Worm (Caenorhabditis elegans) whole organism, L1 larva: ENCODE measurements around the gene Y51A2D.21.

Source experiments
- C16A3.4 ChIP-seq: fragments of 150-350 bp; optimal IDR thresholded peaks from 2 replicates; lab custom pipeline; 2014; ENCODE audit warnings: missing biosample characterization, missing genetic modification characterization
- aha-1 ChIP-seq: fragments of 150-350 bp; optimal IDR thresholded peaks from 2 replicates; lab custom pipeline; 2014; ENCODE audit warnings: missing biosample characterization, missing genetic modification characterization
- ceh-63 ChIP-seq: fragments of 200-800 bp; sonication (Bioruptor generic); optimal IDR thresholded peaks from 2 replicates; lab custom pipeline; 2018; ENCODE audit warnings: mild to moderate bottlenecking, missing genetic modification characterization, missing compliant biosample characterization
- dpl-1 ChIP-seq, 3 experiments: fragments of 150-350 bp in 2 of 3; sonication (generic microtip) in 1 of 3; optimal IDR thresholded peaks; 2 replicates each; lab custom pipeline; 2014 to 2017; ENCODE audit warnings: missing biosample characterization in 3 of 3, missing genetic modification characterization in 3 of 3, missing genetic modification reagents in 3 of 3
- dsc-1 ChIP-seq: sonication (generic microtip); optimal IDR thresholded peaks from 2 replicates; lab custom pipeline; 2016; ENCODE audit warnings: mild to moderate bottlenecking, missing genetic modification characterization, missing compliant biosample characterization
- efl-3 ChIP-seq: fragments of 200-800 bp; sonication (Bioruptor generic); optimal IDR thresholded peaks from 2 replicates; lab custom pipeline; 2018; ENCODE audit warnings: mild to moderate bottlenecking, missing genetic modification characterization, missing compliant biosample characterization
- elt-2 ChIP-seq: sonication (generic microtip); optimal IDR thresholded peaks from 2 replicates; lab custom pipeline; 2016; ENCODE audit warnings: missing genetic modification characterization, mild to moderate bottlenecking, inconsistent platforms, missing compliant biosample characterization, missing genetic modification reagents
- elt-3 ChIP-seq, 6 experiments: fragments of 150-350 bp in 1 of 6; sonication (generic microtip); optimal IDR thresholded peaks; 2 replicates each; lab custom pipeline; 2017 to 2018; ENCODE audit warnings: missing biosample characterization in 6 of 6, missing genetic modification characterization in 6 of 6, inconsistent platforms in 1 of 6
- fos-1 ChIP-seq: fragments of 150-350 bp; optimal IDR thresholded peaks from 2 replicates; lab custom pipeline; 2014; ENCODE audit warnings: missing biosample characterization, missing genetic modification characterization
- lin-35 ChIP-seq, 2 experiments: fragments of 150-350 bp; optimal IDR thresholded peaks; 2 replicates each; lab custom pipeline; 2014; ENCODE audit warnings: missing biosample characterization in 2 of 2, missing genetic modification characterization in 2 of 2, missing genetic modification reagents in 2 of 2
- mab-9 ChIP-seq: fragments of 200-800 bp; sonication (Bioruptor generic); IDR thresholded peaks from 2 replicates; pipeline ENCODE4 v1.3.6; 2022; ENCODE audit warnings: missing genetic modification reagents, missing genetic modification characterization, missing compliant biosample characterization
- mdl-1 ChIP-seq, 2 experiments: fragments of 150-350 bp; optimal IDR thresholded peaks; 2 replicates each; lab custom pipeline; 2014 to 2017; ENCODE audit warnings: missing biosample characterization in 2 of 2, missing genetic modification characterization in 2 of 2, inconsistent platforms in 1 of 2
- mep-1 ChIP-seq: fragments of 150-350 bp; optimal IDR thresholded peaks from 2 replicates; lab custom pipeline; 2014; ENCODE audit warnings: missing biosample characterization, missing genetic modification characterization
- nhr-19 ChIP-seq: fragments of 200-800 bp; sonication (Bioruptor generic); conservative IDR thresholded peaks from 2 replicates; pipeline ENCODE4 v1.3.6; 2022; ENCODE audit warnings: missing genetic modification characterization, missing compliant biosample characterization
- nhr-237 ChIP-seq: fragments of 150-350 bp; optimal IDR thresholded peaks from 2 replicates; lab custom pipeline; 2014; ENCODE audit warnings: missing biosample characterization, missing genetic modification characterization
- nhr-28 ChIP-seq: fragments of 150-350 bp; optimal IDR thresholded peaks from 2 replicates; lab custom pipeline; 2014; ENCODE audit warnings: missing biosample characterization, missing genetic modification characterization
- nhr-47 ChIP-seq: sonication (generic microtip); optimal IDR thresholded peaks from 2 replicates; lab custom pipeline; 2016; ENCODE audit warnings: mild to moderate bottlenecking, missing genetic modification characterization, moderate library complexity, missing compliant biosample characterization
- nhr-85 ChIP-seq: sonication (generic microtip); peaks from one replicate; lab custom pipeline; 2016; ENCODE audit warnings: missing genetic modification characterization, inconsistent platforms, missing compliant biosample characterization
- nhr-90 ChIP-seq: sonication (generic microtip); optimal IDR thresholded peaks from 2 replicates; lab custom pipeline; 2016; ENCODE audit warnings: mild to moderate bottlenecking, missing genetic modification characterization, missing compliant biosample characterization; ENCODE audit not compliant: poor library complexity
- pag-3 ChIP-seq: sonication (generic microtip); optimal IDR thresholded peaks from 2 replicates; lab custom pipeline; 2017; ENCODE audit warnings: missing genetic modification characterization, mild to moderate bottlenecking, missing compliant biosample characterization, antibody characterized with exemption, borderline replicate concordance; ENCODE audit not compliant: insufficient read depth
- rnt-1 ChIP-seq: sonication (generic microtip); optimal IDR thresholded peaks from 2 replicates; lab custom pipeline; 2016; ENCODE audit warnings: mild to moderate bottlenecking, missing genetic modification characterization, moderate library complexity, missing compliant biosample characterization
- skn-1 ChIP-seq: fragments of 150-350 bp; optimal IDR thresholded peaks from 2 replicates; lab custom pipeline; 2014; ENCODE audit warnings: missing biosample characterization, missing genetic modification characterization
- snu-23 ChIP-seq: sonication (generic microtip); optimal IDR thresholded peaks from 2 replicates; lab custom pipeline; 2016; ENCODE audit warnings: missing genetic modification characterization, missing compliant biosample characterization
- sox-4 ChIP-seq: sonication (generic microtip); optimal IDR thresholded peaks from 2 replicates; lab custom pipeline; 2016; ENCODE audit warnings: missing genetic modification characterization, missing compliant biosample characterization
- swsn-7 ChIP-seq: sonication (generic microtip); optimal IDR thresholded peaks from 2 replicates; lab custom pipeline; 2016; ENCODE audit warnings: missing genetic modification characterization, missing compliant biosample characterization
- tbx-2 ChIP-seq: sonication (generic microtip); optimal IDR thresholded peaks from 2 replicates; lab custom pipeline; 2016; ENCODE audit warnings: missing genetic modification characterization, missing compliant biosample characterization
- xbp-1 ChIP-seq: sonication (generic microtip); optimal IDR thresholded peaks from 2 replicates; lab custom pipeline; 2016; ENCODE audit warnings: missing genetic modification characterization, missing compliant biosample characterization
- ztf-4 ChIP-seq: fragments of 150-350 bp; optimal IDR thresholded peaks from 2 replicates; lab custom pipeline; 2014; ENCODE audit warnings: missing biosample characterization, missing genetic modification characterization

Gene Y51A2D.21

DNA sequence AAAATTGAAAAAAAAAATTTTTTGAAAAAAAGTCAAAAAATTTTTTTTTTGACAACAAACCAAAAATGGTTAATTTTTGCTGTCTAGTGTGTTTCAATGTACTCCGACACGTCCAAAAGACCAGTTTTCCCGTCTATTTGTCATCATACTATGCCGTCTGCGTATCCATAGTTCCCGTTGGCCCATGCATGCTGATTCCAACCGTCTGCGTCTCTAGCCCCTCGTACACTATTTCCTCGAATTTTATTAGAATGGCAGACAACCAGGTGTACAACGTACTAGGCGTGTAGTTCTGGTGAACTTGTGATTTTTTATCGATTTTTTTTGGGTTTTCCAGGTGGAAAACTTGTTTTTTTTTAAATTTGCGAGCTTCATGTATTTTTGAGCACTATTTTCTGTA lies 42.9 kb downstream of the Y51A2D.21 start (continued):
- peak; percentile 46 for TF ChIP-seq nhr-90 (tag; lab: Kevin White, UChicago)
- peak in 1 of 2 experiments; percentile 82 for TF ChIP-seq mdl-1 (tag; optimal IDR thresholded peaks at IDR 0.05; lab: Kevin White, UChicago)
- peak; percentile 20 for TF ChIP-seq C16A3.4 (tag; lab: Kevin White, UChicago)
- peak; percentile 78 for TF ChIP-seq nhr-19 (GFP tag; lab: Robert Waterston, UW)
- TF ChIP-seq pag-3 (tag; lab: Kevin White, UChicago), result peak; percentile 70
- TF ChIP-seq nhr-28 (tag; lab: Kevin White, UChicago), result no peak
- no peak for TF ChIP-seq aha-1
- peak in 1 of 6 experiments; percentile 45 for TF ChIP-seq elt-3 (tag; optimal IDR thresholded peaks at IDR 0.05; lab: Kevin White, UChicago)
- peak; percentile 33 for TF ChIP-seq nhr-237 (tag; lab: Kevin White, UChicago)
- no peak for TF ChIP-seq ztf-4 (tag; lab: Kevin White, UChicago)
- no peak for TF ChIP-seq rnt-1 (tag; lab: Kevin White, UChicago)
- TF ChIP-seq tbx-2 (tag; lab: Kevin White, UChicago), result peak; percentile 51
- TF ChIP-seq dpl-1 (GFP tag; optimal IDR thresholded peaks at IDR 0.05; lab: Kevin White, UChicago), result peak in 2 of 3 experiments; percentile 15 to 18
- peak; percentile 43 for TF ChIP-seq swsn-7
- TF ChIP-seq nhr-47 (tag; lab: Kevin White, UChicago), result peak; percentile 52
- peak; percentile 20 to 72 for TF ChIP-seq lin-35 (GFP tag; optimal IDR thresholded peaks at IDR 0.05; lab: Kevin White, UChicago)
- TF ChIP-seq fos-1 (tag; lab: Kevin White, UChicago), result peak; percentile 23
- peak; percentile 19 for TF ChIP-seq xbp-1 (tag; lab: Kevin White, UChicago)
- no peak for TF ChIP-seq dsc-1
- peak; percentile 99 for TF ChIP-seq skn-1 (tag; lab: Kevin White, UChicago)
- peak; percentile 77 for TF ChIP-seq mep-1 (tag; lab: Kevin White, UChicago)
- TF ChIP-seq nhr-85 (tag; lab: Kevin White, UChicago), result peak; percentile 89
- TF ChIP-seq mab-9, result no peak
- TF ChIP-seq elt-2 (tag; lab: Kevin White, UChicago), result peak; percentile 12
- TF ChIP-seq snu-23 (GFP tag; lab: Kevin White, UChicago), result peak; percentile 78

DNA sequence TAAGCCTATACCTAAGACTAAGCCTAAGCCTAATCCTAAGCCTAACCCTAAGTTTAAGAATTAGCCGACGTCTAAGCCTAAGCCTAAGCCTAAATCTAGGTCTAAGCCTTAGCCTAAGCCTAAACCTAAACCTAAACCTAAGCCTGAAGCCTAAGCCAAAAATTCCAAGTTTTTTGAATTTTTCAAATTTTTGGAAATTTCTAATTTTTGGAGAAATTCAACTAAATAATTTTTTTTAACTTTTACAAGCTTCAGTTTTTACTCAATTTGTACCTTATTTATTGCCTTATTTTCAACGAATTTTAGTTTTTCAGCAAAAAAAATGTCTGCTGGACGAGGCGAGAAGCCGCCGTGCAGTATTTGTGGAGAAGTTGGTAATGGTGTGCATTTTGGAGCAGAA lies 44.7 kb downstream of the Y51A2D.21 start, which contains the start of gene nhr-70:
nhr-70 (plus strand) TSS at position 301 of the 400 bp plus-strand sequence.
- no peak for TF ChIP-seq rnt-1 (tag; lab: Kevin White, UChicago)
- TF ChIP-seq sox-4 (tag; lab: Kevin White, UChicago), result no peak
- no peak for TF ChIP-seq efl-3
- TF ChIP-seq, all 84 proteins: peak for 0

DNA sequence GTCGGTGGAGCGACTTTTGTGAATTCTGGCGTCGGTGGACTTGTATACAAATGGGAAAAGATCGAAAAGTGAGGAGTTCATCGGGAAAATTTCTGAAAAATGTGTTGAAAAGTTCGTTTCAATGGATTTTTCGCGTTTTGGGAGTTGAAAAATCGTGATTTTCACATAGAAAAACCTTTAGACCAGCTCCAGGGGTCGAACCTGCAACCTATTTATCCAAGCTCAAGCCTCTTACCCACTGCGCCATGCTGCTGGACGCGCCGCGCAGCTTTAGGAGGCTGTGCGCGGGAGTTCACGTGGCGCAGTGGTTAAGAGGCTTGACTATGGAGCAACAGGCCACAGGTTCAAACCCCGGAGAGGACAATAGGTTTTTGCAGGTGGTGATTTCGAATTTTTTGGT lies 50.8 kb downstream of the Y51A2D.21 start, which contains the start of gene Y69H2.1:
Y69H2.1 (minus strand) TSS at position 101 of the 400 bp plus-strand sequence.
- no peak for TF ChIP-seq ceh-63 (GFP tag; lab: Kevin White, UChicago)
- TF ChIP-seq pag-3 (tag; lab: Kevin White, UChicago), result no peak
- peak; percentile 3 for TF ChIP-seq rnt-1 (tag; lab: Kevin White, UChicago)
- TF ChIP-seq, all 84 proteins: peak for 1
